Fruit fly (Drosophila melanogaster): ENCODE data around the gene CG18787.

DNA sequence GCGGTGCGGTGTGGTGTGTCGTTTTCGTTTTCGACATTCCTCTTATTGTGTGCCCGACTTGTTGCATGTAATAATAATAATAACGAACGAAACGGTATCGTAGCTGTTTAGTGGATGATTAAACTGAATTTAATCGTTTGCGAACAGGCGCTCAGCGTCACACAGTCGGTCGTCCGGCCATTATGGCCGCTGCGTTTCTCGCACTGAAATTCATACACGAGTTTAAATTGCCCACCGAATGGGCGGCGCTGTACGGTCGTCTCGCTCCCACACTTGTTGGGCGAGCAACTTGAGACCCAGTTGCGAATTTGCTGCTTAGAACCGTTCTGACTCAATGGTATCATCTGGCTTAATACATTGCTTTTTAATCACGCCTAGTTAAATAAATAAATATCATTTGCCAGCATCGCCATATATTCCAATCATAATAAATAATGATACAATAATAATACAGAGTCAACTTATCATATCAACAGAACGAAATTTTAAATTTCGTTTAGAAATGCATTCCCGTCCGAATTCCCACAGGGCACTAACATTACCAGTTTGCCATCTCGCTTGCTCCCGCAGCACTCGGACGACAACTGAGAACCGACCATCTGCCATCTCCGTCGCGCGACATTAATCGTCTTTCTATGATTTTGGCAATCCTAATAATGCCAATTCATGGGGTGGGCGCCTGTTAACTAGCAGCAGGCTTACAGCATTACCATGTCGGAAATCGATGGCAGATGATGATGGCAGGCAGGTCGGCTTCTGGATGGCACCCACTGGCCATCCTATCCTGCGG is 11.9 kb upstream of the CG18787 start:
- TF ChIP-seq cic (GFP tag; optimal IDR thresholded peaks at IDR 0.05) (peak; percentile 33), tj (GFP tag; optimal IDR thresholded peaks at IDR 0.05) (peak; percentile 62), Mnt (GFP tag; optimal IDR thresholded peaks at IDR 0.05) (peak; percentile 66), CG5204 (GFP tag; optimal IDR thresholded peaks at IDR 0.05) (peak; percentile 93), kay (GFP tag; ENCODE audit: borderline replicate concordance) (peak; percentile 99), bab1 (GFP tag; optimal IDR thresholded peaks at IDR 0.05) (peak; percentile 81), CG7101 (tag; optimal IDR thresholded peaks at IDR 0.05) (peak; percentile 93), CG12768 (GFP tag; optimal IDR thresholded peaks at IDR 0.05) (peak; percentile 85), CG33017 (tag; optimal IDR thresholded peaks at IDR 0.05) (peak; percentile 94), CG1620 (GFP tag; optimal IDR thresholded peaks at IDR 0.05) (peak; percentile 82), CG14711 (tag; optimal IDR thresholded peaks at IDR 0.05) (peak; percentile 81)
